Fruit fly (Drosophila melanogaster) whole organism, prepupa: ENCODE results near the gene colt.

Source experiments
- CG10669 ChIP-seq: fragments of 200-800 bp; sonication (Bioruptor generic); optimal IDR thresholded peaks from 3 replicates; lab custom pipeline; 2018; ENCODE audit warnings: missing biosample characterization, mild to moderate bottlenecking, missing genetic modification characterization, moderate library complexity
- CG11762 ChIP-seq: fragments of 200-800 bp; sonication (Bioruptor generic); optimal IDR thresholded peaks from 3 replicates; lab custom pipeline; 2016; ENCODE audit warnings: missing biosample characterization, missing genetic modification characterization; ENCODE audit not compliant: insufficient read depth
- CG3032 ChIP-seq: fragments of 200-800 bp; optimal IDR thresholded peaks from 2 replicates; lab custom pipeline; 2019; ENCODE audit warnings: missing biosample characterization, mild to moderate bottlenecking, missing genetic modification characterization, moderate library complexity
- CG3919 ChIP-seq: fragments of 200-800 bp; sonication (Bioruptor generic); optimal IDR thresholded peaks from 3 replicates; lab custom pipeline; 2016; ENCODE audit warnings: missing biosample characterization, missing genetic modification characterization
- CG7368 ChIP-seq: fragments of 200-800 bp; sonication (Bioruptor generic); optimal IDR thresholded peaks from 3 replicates; lab custom pipeline; 2016; ENCODE audit warnings: missing biosample characterization, missing genetic modification characterization
- Ets96B ChIP-seq: fragments of 200-800 bp; optimal IDR thresholded peaks from 2 replicates; lab custom pipeline; 2019; ENCODE audit warnings: missing biosample characterization, mild to moderate bottlenecking, missing genetic modification characterization, moderate library complexity
- Sox102F ChIP-seq: fragments of 200-800 bp; sonication (Bioruptor generic); optimal IDR thresholded peaks from 2 replicates; lab custom pipeline; 2016; ENCODE audit warnings: missing biosample characterization, mild to moderate bottlenecking, missing genetic modification characterization
- achi ChIP-seq: fragments of 200-800 bp; sonication (Bioruptor generic); optimal IDR thresholded peaks from 3 replicates; lab custom pipeline; 2016; ENCODE audit warnings: missing biosample characterization, missing genetic modification characterization
- cyc ChIP-seq: fragments of 200-800 bp; sonication (Bioruptor generic); optimal IDR thresholded peaks from 3 replicates; lab custom pipeline; 2016; ENCODE audit warnings: missing biosample characterization, missing genetic modification characterization
- dac ChIP-seq: fragments of 200-800 bp; sonication (Bioruptor generic); optimal IDR thresholded peaks from 2 replicates; lab custom pipeline; 2017; ENCODE audit warnings: missing biosample characterization, mild to moderate bottlenecking, missing genetic modification characterization
- fd85E ChIP-seq: fragments of 200-800 bp; sonication (Bioruptor generic); optimal IDR thresholded peaks from 3 replicates; lab custom pipeline; 2016; ENCODE audit warnings: missing biosample characterization, missing genetic modification characterization
- topi ChIP-seq: fragments of 200-800 bp; sonication (Bioruptor generic); optimal IDR thresholded peaks from 3 replicates; lab custom pipeline; 2016; ENCODE audit warnings: missing biosample characterization, missing genetic modification characterization

- TF ChIP-seq topi (no peak), fd85E (GFP tag; lab: Kevin White, UChicago) (no peak), achi (GFP tag; lab: Kevin White, UChicago) (no peak), CG3032 (tag; lab: Kevin White, UChicago) (no peak), dac (no peak), Sox102F (GFP tag; lab: Kevin White, UChicago) (no peak), CG7368 (GFP tag; lab: Kevin White, UChicago) (no peak), Ets96B (tag; lab: Kevin White, UChicago) (no peak), CG10669 (GFP tag; lab: Kevin White, UChicago) (no peak), CG3919 (GFP tag; lab: Kevin White, UChicago) (no peak), CG11762 (GFP tag; lab: Kevin White, UChicago) (no peak), cyc (no peak)
Measured at dm6 chr2L:2782790-2783189, 12.9 kb upstream of the colt start.
